Fruit fly (Drosophila melanogaster) whole organism, embryonic: ENCODE results near the gene Gr85a.

Experiments
- CG10274 ChIP-seq: fragments of 200-800 bp; sonication (Bioruptor generic); optimal IDR thresholded peaks from 3 replicates; lab custom pipeline; 2017; ENCODE audit warnings: missing biosample characterization, mild to moderate bottlenecking, missing genetic modification characterization
- CG10366 ChIP-seq: fragments of 200-800 bp; sonication (Bioruptor generic); IDR thresholded peaks from 2 replicates; pipeline ENCODE4 v1.3.6; 2022; ENCODE audit warnings: missing biosample characterization, missing genetic modification characterization
- CG11085 ChIP-seq: fragments of 200-800 bp; sonication (Bioruptor generic); IDR thresholded peaks from 2 replicates; pipeline ENCODE4 v1.3.6; 2022; ENCODE audit warnings: missing biosample characterization, missing genetic modification characterization
- CG11247 ChIP-seq: fragments of 200-800 bp; sonication (Bioruptor generic); IDR thresholded peaks from 2 replicates; pipeline ENCODE4 v1.3.6; 2022; ENCODE audit warnings: missing biosample characterization, missing genetic modification characterization
- CG11456 ChIP-seq: fragments of 200-800 bp; sonication (Bioruptor generic); IDR thresholded peaks from 3 replicates; pipeline ENCODE4 v1.3.6; 2022; ENCODE audit warnings: missing biosample characterization, missing genetic modification characterization
- CG12071 ChIP-seq: fragments of 200-800 bp; sonication (Bioruptor generic); optimal IDR thresholded peaks from 3 replicates; lab custom pipeline; 2018; ENCODE audit warnings: missing biosample characterization, mild to moderate bottlenecking, missing genetic modification characterization
- CG12659 ChIP-seq: fragments of 200-800 bp; sonication (Bioruptor generic); optimal IDR thresholded peaks from 3 replicates; lab custom pipeline; 2017; ENCODE audit warnings: mild to moderate bottlenecking, missing biosample characterization, missing genetic modification reagents, missing genetic modification characterization
- CG1529 ChIP-seq: fragments of 200-800 bp; sonication (Bioruptor generic); optimal IDR thresholded peaks from 3 replicates; lab custom pipeline; 2018; ENCODE audit warnings: missing biosample characterization, missing genetic modification characterization
- CG16813 ChIP-seq: fragments of 200-800 bp; sonication (Bioruptor generic); IDR thresholded peaks from 3 replicates; pipeline ENCODE4 v1.3.6; 2022; ENCODE audit warnings: missing biosample characterization, missing genetic modification characterization; ENCODE audit not compliant: partially characterized antibody
- CG16863 ChIP-seq: fragments of 200-800 bp; sonication (Bioruptor generic); optimal IDR thresholded peaks from 3 replicates; lab custom pipeline; 2016; ENCODE audit warnings: missing biosample characterization, missing genetic modification characterization
- CG17829 ChIP-seq: fragments of 200-800 bp; optimal IDR thresholded peaks from 2 replicates; lab custom pipeline; 2019; ENCODE audit warnings: missing biosample characterization, mild to moderate bottlenecking, missing genetic modification characterization, moderate library complexity
- CG18599 ChIP-seq: fragments of 200-800 bp; sonication (Bioruptor generic); optimal IDR thresholded peaks from 3 replicates; lab custom pipeline; 2017; ENCODE audit warnings: missing biosample characterization, missing genetic modification characterization, mild to moderate bottlenecking, moderate library complexity, missing genetic modification reagents
- CG31365 ChIP-seq: fragments of 200-800 bp; sonication (Bioruptor generic); optimal IDR thresholded peaks from 2 replicates; lab custom pipeline; 2018; ENCODE audit warnings: missing biosample characterization, mild to moderate bottlenecking, missing genetic modification characterization
- CG33213 ChIP-seq: fragments of 200-800 bp; sonication (Bioruptor generic); optimal IDR thresholded peaks from 3 replicates; lab custom pipeline; 2016; ENCODE audit warnings: missing biosample characterization, missing genetic modification characterization
- CG3726 ChIP-seq: fragments of 200-800 bp; sonication (Bioruptor generic); IDR thresholded peaks from 3 replicates; pipeline ENCODE4, ENCODE4 v1.3.6; 2022; ENCODE audit warnings: missing biosample characterization, missing genetic modification characterization
- CG6272 ChIP-seq: fragments of 200-800 bp; sonication (Bioruptor generic); IDR thresholded peaks from 2 replicates; pipeline ENCODE4 v1.3.6; 2022; ENCODE audit warnings: missing biosample characterization, missing genetic modification characterization
- CG6689 ChIP-seq: fragments of 200-800 bp; sonication (Bioruptor generic); IDR thresholded peaks from 2 replicates; pipeline ENCODE4 v1.3.6; 2022; ENCODE audit warnings: missing biosample characterization, missing genetic modification characterization
- CG6813 ChIP-seq: fragments of 200-800 bp; sonication (Bioruptor generic); optimal IDR thresholded peaks from 2 replicates; lab custom pipeline; 2017; ENCODE audit warnings: missing biosample characterization, missing genetic modification characterization, mild to moderate bottlenecking, moderate library complexity, missing genetic modification reagents
- CG7745 ChIP-seq: fragments of 200-800 bp; sonication (Bioruptor generic); optimal IDR thresholded peaks from 2 replicates; lab custom pipeline; 2018; ENCODE audit warnings: missing biosample characterization, mild to moderate bottlenecking, missing genetic modification characterization, moderate library complexity
- CG9215 ChIP-seq: fragments of 200-800 bp; sonication (Bioruptor generic); IDR thresholded peaks from 2 replicates; pipeline ENCODE4 v1.3.6; 2022; ENCODE audit warnings: missing biosample characterization, missing genetic modification characterization
- Camta ChIP-seq: fragments of 200-800 bp; sonication (Bioruptor generic); optimal IDR thresholded peaks from 2 replicates; lab custom pipeline; 2016; ENCODE audit warnings: missing biosample characterization, missing genetic modification characterization
- Chrac-16 ChIP-seq: fragments of 200-800 bp; sonication (Bioruptor generic); optimal IDR thresholded peaks from 3 replicates; lab custom pipeline; 2016; ENCODE audit warnings: missing biosample characterization, missing genetic modification characterization
- Dll ChIP-seq: fragments of 200-800 bp; sonication (Bioruptor generic); IDR thresholded peaks from 4 replicates; pipeline ENCODE4 v1.3.6; 2022; ENCODE audit warnings: missing biosample characterization, missing genetic modification characterization; ENCODE audit not compliant: partially characterized antibody
- HLH54F ChIP-seq: fragments of 200-800 bp; sonication (Bioruptor generic); optimal IDR thresholded peaks from 3 replicates; lab custom pipeline; 2016; ENCODE audit warnings: missing biosample characterization, missing genetic modification characterization
- HLHmδ ChIP-seq: fragments of 200-800 bp; sonication (Bioruptor generic); optimal IDR thresholded peaks from 2 replicates; lab custom pipeline; 2018; ENCODE audit warnings: missing biosample characterization, mild to moderate bottlenecking, missing genetic modification characterization, moderate library complexity
- HmgD ChIP-seq: fragments of 200-800 bp; sonication (Bioruptor generic); optimal IDR thresholded peaks from 3 replicates; lab custom pipeline; 2016; ENCODE audit warnings: missing biosample characterization, missing genetic modification characterization
- Pdp1 ChIP-seq, 2 experiments: fragments of 200-800 bp; sonication (Bioruptor generic); optimal IDR thresholded peaks; 3 replicates each; lab custom pipeline; 2016; ENCODE audit warnings: missing biosample characterization in 2 of 2, missing genetic modification characterization in 2 of 2, mild to moderate bottlenecking in 1 of 2, moderate library complexity in 1 of 2
- Ptx1 ChIP-seq: fragments of 200-800 bp; sonication (Bioruptor generic); IDR thresholded peaks from 2 replicates; pipeline ENCODE4 v1.3.6; 2022; ENCODE audit warnings: missing biosample characterization, missing genetic modification characterization
- Sin3A ChIP-seq: fragments of >200 bp; optimal IDR thresholded peaks from 2 replicates; lab custom pipeline; 2018
- Trl ChIP-seq, 3 experiments: fragments of >200 bp in 2 of 3; fragments of 200-800 bp in 1 of 3; sonication (Bioruptor generic) in 1 of 3; optimal IDR thresholded peaks; 2 replicates in 1 of 3; 3 replicates in 2 of 3; lab custom pipeline; 2016 to 2017; ENCODE audit warnings: missing biosample characterization in 1 of 3, missing genetic modification characterization in 1 of 3
- abd-A ChIP-seq: fragments of 200-800 bp; sonication (Bioruptor generic); optimal IDR thresholded peaks from 3 replicates; lab custom pipeline; 2019; ENCODE audit warnings: missing biosample characterization, mild to moderate bottlenecking, missing genetic modification characterization, moderate library complexity
- chif ChIP-seq, 2 experiments: fragments of 200-800 bp; sonication (Bioruptor generic); optimal IDR thresholded peaks; 3 replicates each; lab custom pipeline; 2016; ENCODE audit warnings: missing biosample characterization in 2 of 2, missing genetic modification characterization in 2 of 2
- dan ChIP-seq: fragments of 200-800 bp; sonication (Bioruptor generic); IDR thresholded peaks from 2 replicates; pipeline ENCODE4 v1.3.6; 2022; ENCODE audit warnings: missing biosample characterization, missing genetic modification characterization
- dmrt99B ChIP-seq: fragments of 200-800 bp; sonication (Bioruptor generic); optimal IDR thresholded peaks from 2 replicates; lab custom pipeline; 2018; ENCODE audit warnings: missing biosample characterization, mild to moderate bottlenecking, missing genetic modification characterization, moderate library complexity
- exex ChIP-seq: fragments of 200-800 bp; sonication (Bioruptor generic); optimal IDR thresholded peaks from 4 replicates; lab custom pipeline; 2018; ENCODE audit warnings: missing biosample characterization, mild to moderate bottlenecking, missing genetic modification characterization, moderate library complexity
- grau ChIP-seq: fragments of 200-800 bp; optimal IDR thresholded peaks from 3 replicates; lab custom pipeline; 2019; ENCODE audit warnings: missing biosample characterization, mild to moderate bottlenecking, missing genetic modification characterization, moderate library complexity
- hbn ChIP-seq: fragments of 200-800 bp; sonication (Bioruptor generic); IDR thresholded peaks from 2 replicates; pipeline ENCODE4 v1.3.6; 2022; ENCODE audit warnings: missing biosample characterization, missing genetic modification characterization; ENCODE audit not compliant: partially characterized antibody
- her ChIP-seq: fragments of 200-800 bp; sonication (Bioruptor generic); optimal IDR thresholded peaks from 2 replicates; lab custom pipeline; 2016; ENCODE audit warnings: missing biosample characterization, missing genetic modification characterization
- kay ChIP-seq: fragments of 200-800 bp; sonication (Bioruptor generic); optimal IDR thresholded peaks from 2 replicates; lab custom pipeline; 2016; ENCODE audit warnings: missing biosample characterization, missing genetic modification characterization
- klu ChIP-seq: fragments of 200-800 bp; sonication (Bioruptor generic); IDR thresholded peaks from 2 replicates; pipeline ENCODE4 v1.3.6; 2022; ENCODE audit warnings: missing biosample characterization, missing genetic modification characterization
- lola ChIP-seq, 3 experiments: fragments of >200 bp in 2 of 3; fragments of 200-800 bp in 1 of 3; sonication (Bioruptor generic) in 1 of 3; optimal IDR thresholded peaks; 2 replicates each; lab custom pipeline; 2017 to 2019; ENCODE audit warnings: missing biosample characterization in 3 of 3, missing genetic modification characterization in 3 of 3, mild to moderate bottlenecking in 1 of 3, moderate library complexity in 1 of 3
- nmo ChIP-seq: fragments of 200-800 bp; sonication (Bioruptor generic); optimal IDR thresholded peaks from 2 replicates; lab custom pipeline; 2018; ENCODE audit warnings: missing biosample characterization, mild to moderate bottlenecking, missing genetic modification characterization, moderate library complexity
- pan ChIP-seq, 4 experiments: fragments of >200 bp in 3 of 4; fragments of 200-800 bp in 1 of 4; sonication (Bioruptor generic) in 1 of 4; optimal IDR thresholded peaks in 3 of 4; IDR thresholded peaks in 1 of 4; 2 replicates each; pipeline versions ENCODE4 v1.3.6 to Lab custom; 2017 to 2022; ENCODE audit warnings: missing biosample characterization in 2 of 4, missing genetic modification characterization in 2 of 4, mixed read lengths in 1 of 4
- pnt ChIP-seq: fragments of 200-800 bp; sonication (Bioruptor generic); optimal IDR thresholded peaks from 3 replicates; lab custom pipeline; 2016; ENCODE audit warnings: missing biosample characterization, missing genetic modification characterization
- prd ChIP-seq, 3 experiments: fragments of >200 bp in 2 of 3; fragments of 200-800 bp in 1 of 3; sonication (Bioruptor generic) in 1 of 3; optimal IDR thresholded peaks in 2 of 3; IDR thresholded peaks in 1 of 3; 2 replicates in 2 of 3; 3 replicates in 1 of 3; pipeline versions ENCODE4 v1.3.6 to Lab custom; 2017 to 2022; ENCODE audit warnings: missing biosample characterization in 1 of 3, missing genetic modification characterization in 1 of 3
- run ChIP-seq: fragments of 200-800 bp; sonication (Bioruptor generic); optimal IDR thresholded peaks from 3 replicates; lab custom pipeline; 2018; ENCODE audit warnings: missing biosample characterization, mild to moderate bottlenecking, missing genetic modification characterization
- unc-4 ChIP-seq: fragments of 200-800 bp; sonication (Bioruptor generic); IDR thresholded peaks from 2 replicates; pipeline ENCODE4 v1.3.6; 2022; ENCODE audit warnings: missing biosample characterization, missing genetic modification characterization; ENCODE audit not compliant: partially characterized antibody

Gene Gr85a

DNA sequence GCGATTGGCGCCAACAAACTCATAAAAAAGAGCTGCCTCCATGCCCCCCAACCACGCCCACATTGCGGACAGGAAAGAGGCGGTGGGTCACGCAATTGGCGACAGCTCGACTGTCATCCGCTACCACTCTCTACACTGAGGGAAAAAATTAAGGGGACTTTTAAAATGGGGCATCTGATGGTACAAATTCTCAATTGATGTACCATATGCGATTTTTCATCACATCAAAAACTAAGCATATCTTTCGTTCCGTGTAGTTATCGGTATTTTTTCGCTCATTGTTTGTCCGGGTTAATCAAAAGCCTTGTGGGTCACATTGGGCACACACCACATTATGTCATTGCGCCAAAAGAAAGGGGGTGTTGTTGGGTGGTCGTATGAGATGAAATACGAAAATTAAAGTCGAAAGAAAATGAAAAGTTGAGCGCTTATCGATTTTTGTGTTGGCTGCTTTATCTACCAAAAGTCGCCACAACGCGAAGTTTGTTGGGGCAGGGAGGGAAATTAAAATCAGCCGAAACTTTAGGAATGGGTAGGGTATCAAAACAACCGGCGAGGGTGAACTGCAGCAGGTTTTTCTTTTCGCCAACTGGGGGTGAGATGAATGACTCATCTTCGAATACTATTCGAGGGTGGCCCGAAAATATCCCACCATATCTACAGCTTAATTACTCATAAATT lies 27.6 kb upstream of the Gr85a start (continued):
- no peak for TF ChIP-seq abd-A (tag; lab: Kevin White, UChicago)
- no peak for TF ChIP-seq Camta (GFP tag; lab: Kevin White, UChicago)
- TF ChIP-seq klu (GFP tag; lab: Robert Waterston, UW), result no peak
- no peak for TF ChIP-seq CG17829 (tag; lab: Kevin White, UChicago)
- no peak for TF ChIP-seq prd (optimal IDR thresholded peaks at IDR 0.05; lab: Kevin White, UChicago)
- TF ChIP-seq prd (GFP tag; IDR thresholded peaks at IDR 0.05; lab: Robert Waterston, UW), result 0 out of 3 replicates have a peak, but pooled peaks have one; percentile 16
- 0 out of 2 replicates have a peak, but pooled peaks have one; percentile 22 for TF ChIP-seq CG9215 (GFP tag; lab: Robert Waterston, UW)
- no peak for TF ChIP-seq Sin3A
- peak; percentile 1 for TF ChIP-seq run (tag; lab: Kevin White, UChicago)
- no peak for TF ChIP-seq HLHmδ (GFP tag; lab: Kevin White, UChicago)
- no peak for TF ChIP-seq CG7745 (tag; lab: Kevin White, UChicago)
- no peak for TF ChIP-seq CG16813 (GFP tag; lab: Robert Waterston, UW)
- no peak for TF ChIP-seq HLH54F (GFP tag; lab: Kevin White, UChicago)
- no peak for TF ChIP-seq CG11247 (GFP tag; lab: Robert Waterston, UW)
- TF ChIP-seq her (GFP tag; lab: Kevin White, UChicago), result peak; percentile 54
- TF ChIP-seq Trl (optimal IDR thresholded peaks at IDR 0.05; lab: Kevin White, UChicago), result no peak
- peak; percentile 36 for TF ChIP-seq Trl (GFP tag; optimal IDR thresholded peaks at IDR 0.05; lab: Kevin White, UChicago)
- TF ChIP-seq CG1529, result no peak
- TF ChIP-seq unc-4 (GFP tag; lab: Robert Waterston, UW), result no peak
- TF ChIP-seq dmrt99B (tag; lab: Kevin White, UChicago), result no peak
- peak; percentile 34 for TF ChIP-seq CG12659 (GFP tag; lab: Kevin White, UChicago)
- TF ChIP-seq pan (optimal IDR thresholded peaks at IDR 0.05; lab: Kevin White, UChicago), result no peak
- peak in 1 of 2 experiments; percentile 54 for TF ChIP-seq pan (GFP tag; optimal IDR thresholded peaks at IDR 0.05 in 1 of 2, IDR thresholded peaks at IDR 0.05 in 1 of 2)
- TF ChIP-seq CG33213 (GFP tag; lab: Kevin White, UChicago), result no peak
- 0 out of 2 replicates have a peak, but pooled peaks have one; percentile 10 for TF ChIP-seq CG10366 (GFP tag; lab: Robert Waterston, UW)
- no peak for TF ChIP-seq dan (GFP tag; lab: Robert Waterston, UW)
- no peak for TF ChIP-seq CG31365 (tag; lab: Kevin White, UChicago)
- peak; percentile 5 for TF ChIP-seq pnt (GFP tag; lab: Kevin White, UChicago)
- no peak for TF ChIP-seq nmo
- TF ChIP-seq CG10274 (GFP tag; lab: Kevin White, UChicago), result peak; percentile 72
- TF ChIP-seq lola (GFP tag; optimal IDR thresholded peaks at IDR 0.05; lab: Kevin White, UChicago), result no peak
- no peak for TF ChIP-seq hbn (GFP tag; lab: Robert Waterston, UW)
- TF ChIP-seq CG11085, result no peak
- peak; percentile 49 for TF ChIP-seq Ptx1
- TF ChIP-seq HmgD (GFP tag; lab: Kevin White, UChicago), result no peak
- TF ChIP-seq CG3726 (GFP tag; lab: Robert Waterston, UW), result no peak
- TF ChIP-seq exex (tag; lab: Kevin White, UChicago), result peak; percentile 3
- TF ChIP-seq CG16863 (GFP tag; lab: Kevin White, UChicago), result peak; percentile 4
- peak; percentile 87 for TF ChIP-seq CG18599 (GFP tag; lab: Kevin White, UChicago)
- TF ChIP-seq chif (GFP tag; optimal IDR thresholded peaks at IDR 0.05; lab: Kevin White, UChicago), result no peak
- TF ChIP-seq kay, result peak; percentile 24
- 0 out of 2 replicates have a peak, but pooled peaks have one; percentile 9 for TF ChIP-seq CG6272 (GFP tag; lab: Robert Waterston, UW)
- no peak for TF ChIP-seq CG6813 (GFP tag; lab: Kevin White, UChicago)
- TF ChIP-seq Dll (GFP tag; lab: Robert Waterston, UW), result no peak
- no peak for TF ChIP-seq CG6689 (GFP tag; lab: Robert Waterston, UW)
- TF ChIP-seq Chrac-16 (GFP tag; lab: Kevin White, UChicago), result no peak
- TF ChIP-seq grau, result no peak
- TF ChIP-seq Pdp1 (GFP tag; optimal IDR thresholded peaks at IDR 0.05; lab: Kevin White, UChicago), result peak in 1 of 2 experiments; percentile 30
- peak; percentile 62 for TF ChIP-seq CG12071 (GFP tag; lab: Kevin White, UChicago)
- peak; percentile 57; the same call in 1 of the 3 replicates for TF ChIP-seq CG11456 (GFP tag; lab: Robert Waterston, UW)
